Worm (Caenorhabditis elegans) whole organism, late embryonic: ENCODE results near the gene knl-1.

Experiments used
- C38D4.7 ChIP-seq: fragments of 200-800 bp; sonication (Bioruptor generic); optimal IDR thresholded peaks from 2 replicates; lab custom pipeline; 2018; ENCODE audit warnings: mild to moderate bottlenecking, missing genetic modification characterization, moderate library complexity, missing compliant biosample characterization
- F13H6.1 ChIP-seq: sonication (generic microtip); optimal IDR thresholded peaks from 2 replicates; lab custom pipeline; 2016; ENCODE audit warnings: missing genetic modification characterization, missing compliant biosample characterization
- K02D7.2 ChIP-seq: sonication (generic microtip); optimal IDR thresholded peaks from 2 replicates; lab custom pipeline; 2017; ENCODE audit warnings: mild to moderate bottlenecking, missing genetic modification characterization, missing compliant biosample characterization
- K09A11.1 ChIP-seq: sonication (generic microtip); optimal IDR thresholded peaks from 2 replicates; lab custom pipeline; 2017; ENCODE audit warnings: antibody characterized with exemption, mild to moderate bottlenecking, missing genetic modification characterization, missing compliant biosample characterization; ENCODE audit not compliant: insufficient read depth
- T23F11.4 ChIP-seq: fragments of 200-800 bp; sonication (Bioruptor generic); optimal IDR thresholded peaks from 2 replicates; lab custom pipeline; 2018; ENCODE audit warnings: mild to moderate bottlenecking, missing genetic modification characterization, missing compliant biosample characterization
- ama-1 ChIP-seq: fragments of 150-350 bp; optimal IDR thresholded peaks from 2 replicates; lab custom pipeline; 2014
- ceh-18 ChIP-seq: sonication (generic microtip); optimal IDR thresholded peaks from 2 replicates; lab custom pipeline; 2016; ENCODE audit warnings: missing genetic modification characterization, missing compliant biosample characterization
- ceh-2 ChIP-seq: sonication (generic microtip); optimal IDR thresholded peaks from 2 replicates; lab custom pipeline; 2016; ENCODE audit warnings: missing genotype, missing genetic modification characterization, missing compliant biosample characterization
- ceh-22 ChIP-seq: sonication (generic microtip); optimal IDR thresholded peaks from 2 replicates; lab custom pipeline; 2017; ENCODE audit warnings: missing biosample characterization, missing genetic modification characterization
- ceh-30 ChIP-seq: fragments of 150-350 bp; optimal IDR thresholded peaks from 2 replicates; lab custom pipeline; 2014; ENCODE audit warnings: missing biosample characterization, missing genetic modification characterization
- ceh-31 ChIP-seq: sonication (generic microtip); optimal IDR thresholded peaks from 2 replicates; lab custom pipeline; 2016; ENCODE audit warnings: missing genetic modification characterization, missing compliant biosample characterization
- ceh-45 ChIP-seq: fragments of 200-800 bp; sonication (Bioruptor generic); IDR thresholded peaks from 2 replicates; pipeline ENCODE4 v1.3.6; 2022; ENCODE audit warnings: missing genetic modification reagents, missing genetic modification characterization, missing compliant biosample characterization
- ceh-48 ChIP-seq: sonication (generic microtip); optimal IDR thresholded peaks from 2 replicates; lab custom pipeline; 2016; ENCODE audit warnings: missing genetic modification characterization, inconsistent platforms, missing compliant biosample characterization
- ceh-6 ChIP-seq: fragments of 200-800 bp; sonication (Bioruptor generic); optimal IDR thresholded peaks from 2 replicates; lab custom pipeline; 2018; ENCODE audit warnings: mild to moderate bottlenecking, missing genetic modification characterization, missing compliant biosample characterization
- ceh-9 ChIP-seq: sonication (generic microtip); optimal IDR thresholded peaks from 2 replicates; lab custom pipeline; 2016; ENCODE audit warnings: mild to moderate bottlenecking, missing genetic modification characterization, inconsistent platforms, missing compliant biosample characterization
- che-1 ChIP-seq: sonication (generic microtip); optimal IDR thresholded peaks from 2 replicates; lab custom pipeline; 2016; ENCODE audit warnings: mild to moderate bottlenecking, missing genetic modification characterization, missing compliant biosample characterization
- dmd-4 ChIP-seq: sonication (generic microtip); optimal IDR thresholded peaks from 2 replicates; lab custom pipeline; 2016; ENCODE audit warnings: borderline replicate concordance, missing genetic modification characterization, missing compliant biosample characterization
- elt-2 ChIP-seq: sonication (generic microtip); optimal IDR thresholded peaks from 2 replicates; lab custom pipeline; 2016; ENCODE audit warnings: missing genetic modification reagents, missing genetic modification characterization, missing compliant biosample characterization
- elt-4 ChIP-seq: sonication (generic microtip); optimal IDR thresholded peaks from 2 replicates; lab custom pipeline; 2016; ENCODE audit warnings: missing genetic modification characterization, missing compliant biosample characterization
- ets-4 ChIP-seq: sonication (generic microtip); optimal IDR thresholded peaks from 2 replicates; lab custom pipeline; 2016; ENCODE audit warnings: missing genetic modification characterization, missing compliant biosample characterization
- eyg-1 ChIP-seq: sonication (generic microtip); optimal IDR thresholded peaks from 2 replicates; lab custom pipeline; 2016; ENCODE audit warnings: missing genotype, missing genetic modification characterization, missing compliant biosample characterization
- fax-1 ChIP-seq: sonication (generic microtip); optimal IDR thresholded peaks from 2 replicates; lab custom pipeline; 2016; ENCODE audit warnings: missing genotype, missing genetic modification characterization, missing compliant biosample characterization
- fkh-10 ChIP-seq: fragments of 150-350 bp; optimal IDR thresholded peaks from 2 replicates; lab custom pipeline; 2014; ENCODE audit warnings: missing biosample characterization, missing genetic modification reagents, missing genetic modification characterization
- fkh-6 ChIP-seq: sonication (generic microtip); optimal IDR thresholded peaks from 2 replicates; lab custom pipeline; 2016; ENCODE audit warnings: missing genetic modification characterization, missing compliant biosample characterization
- gmeb-2 ChIP-seq: sonication (generic microtip); optimal IDR thresholded peaks from 2 replicates; lab custom pipeline; 2016; ENCODE audit warnings: missing genetic modification characterization, inconsistent platforms, missing compliant biosample characterization
- hlh-15 ChIP-seq: sonication (generic microtip); optimal IDR thresholded peaks from 2 replicates; lab custom pipeline; 2016; ENCODE audit warnings: missing genetic modification characterization, missing compliant biosample characterization
- hlh-6 ChIP-seq: sonication (generic microtip); optimal IDR thresholded peaks from 2 replicates; lab custom pipeline; 2016; ENCODE audit warnings: missing genotype, missing genetic modification characterization, missing compliant biosample characterization
- hlh-8 ChIP-seq: sonication (generic microtip); optimal IDR thresholded peaks from 2 replicates; lab custom pipeline; 2016; ENCODE audit warnings: missing genotype, missing genetic modification characterization, missing compliant biosample characterization
- lim-6 ChIP-seq: sonication (generic microtip); optimal IDR thresholded peaks from 2 replicates; lab custom pipeline; 2016; ENCODE audit warnings: missing genetic modification characterization, missing compliant biosample characterization
- lin-11 ChIP-seq: fragments of 200-800 bp; sonication (Bioruptor generic); optimal IDR thresholded peaks from 2 replicates; lab custom pipeline; 2018; ENCODE audit warnings: mild to moderate bottlenecking, missing genetic modification characterization, missing compliant biosample characterization
- madf-2 ChIP-seq: sonication (generic microtip); optimal IDR thresholded peaks from 2 replicates; lab custom pipeline; 2017; ENCODE audit warnings: missing genetic modification characterization, missing compliant biosample characterization
- nfya-1 ChIP-seq: sonication (generic microtip); optimal IDR thresholded peaks from 2 replicates; lab custom pipeline; 2017; ENCODE audit warnings: missing genetic modification characterization, mild to moderate bottlenecking, missing compliant biosample characterization, antibody characterized with exemption, moderate library complexity
- nhr-11 ChIP-seq: fragments of 150-350 bp; optimal IDR thresholded peaks from 2 replicates; lab custom pipeline; 2014; ENCODE audit warnings: missing biosample characterization, missing genetic modification characterization
- nhr-232 ChIP-seq: sonication (generic microtip); optimal IDR thresholded peaks from 2 replicates; lab custom pipeline; 2016; ENCODE audit warnings: missing genetic modification characterization, missing compliant biosample characterization
- odd-2 ChIP-seq: sonication (generic microtip); optimal IDR thresholded peaks from 2 replicates; lab custom pipeline; 2017; ENCODE audit warnings: antibody characterized with exemption, mild to moderate bottlenecking, missing genetic modification characterization, missing compliant biosample characterization
- pag-3 ChIP-seq: sonication (generic microtip); optimal IDR thresholded peaks from 2 replicates; lab custom pipeline; 2016; ENCODE audit warnings: missing compliant biosample characterization, missing genetic modification characterization, borderline replicate concordance
- pat-9 ChIP-seq: fragments of 200-800 bp; sonication (Bioruptor generic); optimal IDR thresholded peaks from 2 replicates; lab custom pipeline; 2018; ENCODE audit warnings: mild to moderate bottlenecking, missing genetic modification characterization, moderate library complexity, missing compliant biosample characterization
- pha-2 ChIP-seq: sonication (generic microtip); optimal IDR thresholded peaks from 2 replicates; lab custom pipeline; 2017; ENCODE audit warnings: mild to moderate bottlenecking, missing genetic modification characterization, missing compliant biosample characterization
- pha-4 ChIP-seq: fragments of 150-350 bp; optimal IDR thresholded peaks from 2 replicates; lab custom pipeline; 2018; ENCODE audit warnings: missing biosample characterization, missing genetic modification reagents, missing genetic modification characterization
- pqm-1 ChIP-seq: sonication (generic microtip); optimal IDR thresholded peaks from 2 replicates; lab custom pipeline; 2016; ENCODE audit warnings: missing genetic modification characterization, missing compliant biosample characterization
- pros-1 ChIP-seq: fragments of 150-350 bp; optimal IDR thresholded peaks from 2 replicates; lab custom pipeline; 2014; ENCODE audit warnings: missing biosample characterization, missing genetic modification reagents, missing genetic modification characterization
- ref-2 ChIP-seq: sonication (generic microtip); optimal IDR thresholded peaks from 2 replicates; lab custom pipeline; 2016; ENCODE audit warnings: missing genetic modification characterization, missing compliant biosample characterization
- rnt-1 ChIP-seq: sonication (generic microtip); optimal IDR thresholded peaks from 2 replicates; lab custom pipeline; 2016; ENCODE audit warnings: missing genetic modification characterization, missing compliant biosample characterization
- sdc-2 ChIP-seq: sonication (generic microtip); optimal IDR thresholded peaks from 2 replicates; lab custom pipeline; 2016; ENCODE audit warnings: missing genotype, missing genetic modification characterization, missing compliant biosample characterization
- sox-4 ChIP-seq: sonication (generic microtip); optimal IDR thresholded peaks from 2 replicates; lab custom pipeline; 2017; ENCODE audit warnings: mild to moderate bottlenecking, missing genetic modification characterization, inconsistent platforms, missing compliant biosample characterization
- syd-9 ChIP-seq: sonication (generic microtip); optimal IDR thresholded peaks from 2 replicates; lab custom pipeline; 2016; ENCODE audit warnings: mild to moderate bottlenecking, missing genetic modification characterization, moderate library complexity, missing compliant biosample characterization
- tbx-7 ChIP-seq: sonication (generic microtip); optimal IDR thresholded peaks from 2 replicates; lab custom pipeline; 2016; ENCODE audit warnings: missing genotype, missing genetic modification characterization, missing compliant biosample characterization
- ttx-3 ChIP-seq: sonication (generic microtip); optimal IDR thresholded peaks from 2 replicates; lab custom pipeline; 2016; ENCODE audit warnings: missing genetic modification reagents, missing genetic modification characterization, missing compliant biosample characterization
- unc-3 ChIP-seq, 2 experiments: fragments of 200-800 bp in 1 of 2; sonication (Bioruptor generic) in 1 of 2; sonication (generic microtip) in 1 of 2; conservative IDR thresholded peaks in 1 of 2; optimal IDR thresholded peaks in 1 of 2; 2 replicates each; pipeline versions ENCODE4 v1.3.6 to Lab custom; 2016 to 2022; ENCODE audit warnings: missing compliant biosample characterization in 2 of 2, missing genetic modification characterization in 2 of 2, missing genetic modification reagents in 1 of 2
- unc-42 ChIP-seq: sonication (generic microtip); optimal IDR thresholded peaks from 2 replicates; lab custom pipeline; 2016; ENCODE audit warnings: missing genotype, missing genetic modification characterization, missing compliant biosample characterization
- unc-86 ChIP-seq: sonication (generic microtip); optimal IDR thresholded peaks from 2 replicates; lab custom pipeline; 2016; ENCODE audit warnings: missing genetic modification characterization, missing compliant biosample characterization
- ztf-16 ChIP-seq: sonication (generic microtip); optimal IDR thresholded peaks from 2 replicates; lab custom pipeline; 2017; ENCODE audit warnings: missing genetic modification characterization, missing compliant biosample characterization

The knl-1 gene

ce11 chrIII:8250007-8250683 lies at the start of gene knl-1:
TSS of gene knl-1 (plus strand) at chrIII:8250632.
- TF ChIP-seq eyg-1 (tag; lab: Kevin White, UChicago), result no peak
- TF ChIP-seq ceh-2 (tag; lab: Kevin White, UChicago), result peak; percentile 68
- TF ChIP-seq pat-9 (tag; lab: Kevin White, UChicago), result no peak
- no peak for TF ChIP-seq pros-1
- TF ChIP-seq rnt-1 (tag; lab: Kevin White, UChicago), result peak; percentile 10
- peak; percentile 89 for TF ChIP-seq ceh-31 (tag; lab: Kevin White, UChicago)
- no peak for TF ChIP-seq ttx-3 (tag; lab: Kevin White, UChicago)
- TF ChIP-seq ztf-16 (tag; lab: Kevin White, UChicago), result no peak
- TF ChIP-seq unc-42, result no peak
- no peak for TF ChIP-seq pha-4 (tag; lab: Kevin White, UChicago)
- TF ChIP-seq fax-1, result peak; percentile 69
- TF ChIP-seq elt-2 (tag; lab: Kevin White, UChicago), result peak; percentile 79
- TF ChIP-seq C38D4.7, result peak; percentile 7
- TF ChIP-seq ceh-48 (tag; lab: Kevin White, UChicago), result no peak
- peak; percentile 25 for TF ChIP-seq tbx-7 (tag; lab: Kevin White, UChicago)
- TF ChIP-seq ceh-30 (tag; lab: Kevin White, UChicago), result no peak
- TF ChIP-seq pag-3 (tag; lab: Kevin White, UChicago), result no peak
- no peak for TF ChIP-seq ref-2 (tag; lab: Kevin White, UChicago)
- no peak for TF ChIP-seq ceh-9
- TF ChIP-seq odd-2 (tag; lab: Kevin White, UChicago), result no peak
- no peak for TF ChIP-seq che-1 (tag; lab: Kevin White, UChicago)
- no peak for TF ChIP-seq ama-1 (lab: Kevin White, UChicago)
- TF ChIP-seq nfya-1, result peak; percentile 33
- no peak for TF ChIP-seq dmd-4 (tag; lab: Kevin White, UChicago)
- TF ChIP-seq lin-11, result no peak
- TF ChIP-seq madf-2 (tag; lab: Kevin White, UChicago), result peak; percentile 20
- TF ChIP-seq fkh-10 (GFP tag; lab: Kevin White, UChicago), result no peak
- TF ChIP-seq hlh-15 (tag; lab: Kevin White, UChicago), result no peak
- TF ChIP-seq unc-86 (tag; lab: Kevin White, UChicago), result peak; percentile 25
- peak; percentile 40 for TF ChIP-seq pha-2
- peak; percentile 65 for TF ChIP-seq hlh-8
- no peak for TF ChIP-seq nhr-11 (tag; lab: Kevin White, UChicago)
- TF ChIP-seq K02D7.2 (tag; lab: Kevin White, UChicago), result no peak
- TF ChIP-seq syd-9, result no peak
- TF ChIP-seq pqm-1 (tag; lab: Kevin White, UChicago), result no peak
- peak; percentile 2 for TF ChIP-seq F13H6.1 (tag; lab: Kevin White, UChicago)
- no peak for TF ChIP-seq ceh-18 (tag; lab: Kevin White, UChicago)
- no peak for TF ChIP-seq T23F11.4 (GFP tag; lab: Kevin White, UChicago)
- no peak for TF ChIP-seq ceh-22 (tag; lab: Kevin White, UChicago)
- no peak for TF ChIP-seq gmeb-2 (tag; lab: Kevin White, UChicago)
- no peak for TF ChIP-seq elt-4 (tag; lab: Kevin White, UChicago)
- TF ChIP-seq ceh-45 (GFP tag; lab: Robert Waterston, UW), result no peak
- TF ChIP-seq ceh-6 (GFP tag; lab: Kevin White, UChicago), result no peak
- TF ChIP-seq lim-6, result peak; percentile 1
- no peak for TF ChIP-seq K09A11.1 (tag; lab: Kevin White, UChicago)
- peak; percentile 65 for TF ChIP-seq ets-4 (tag; lab: Kevin White, UChicago)
- TF ChIP-seq hlh-6 (tag; lab: Kevin White, UChicago), result no peak
- TF ChIP-seq fkh-6, result no peak
- no peak for TF ChIP-seq nhr-232 (tag; lab: Kevin White, UChicago)
- no peak for TF ChIP-seq sox-4
- TF ChIP-seq unc-3 (GFP tag; conservative IDR thresholded peaks at IDR 0.05; lab: Robert Waterston, UW), result no peak
- TF ChIP-seq unc-3 (tag; optimal IDR thresholded peaks at IDR 0.05; lab: Kevin White, UChicago), result peak; percentile 21
- TF ChIP-seq sdc-2 (tag; lab: Kevin White, UChicago), result no peak
